Fruit fly (Drosophila melanogaster) whole organism, embryonic: ENCODE measurements around the gene HP1b.

Source experiments
- Antp ChIP-seq: fragments of 200-800 bp; sonication (Bioruptor generic); optimal IDR thresholded peaks from 3 replicates; lab custom pipeline; 2016; ENCODE audit warnings: missing biosample characterization, missing genetic modification characterization
- Blimp-1 ChIP-seq: fragments of 200-800 bp; sonication (Bioruptor generic); optimal IDR thresholded peaks from 3 replicates; lab custom pipeline; 2018; ENCODE audit warnings: missing biosample characterization, missing genetic modification characterization, mild to moderate bottlenecking, moderate library complexity, missing genetic modification reagents
- CG10147 ChIP-seq: fragments of 200-800 bp; sonication (Bioruptor generic); optimal IDR thresholded peaks from 2 replicates; lab custom pipeline; 2019; ENCODE audit warnings: missing biosample characterization, mild to moderate bottlenecking, missing genetic modification characterization, moderate library complexity
- CG10209 ChIP-seq: fragments of 200-800 bp; sonication (Bioruptor generic); optimal IDR thresholded peaks from 3 replicates; lab custom pipeline; 2017; ENCODE audit warnings: missing biosample characterization, mild to moderate bottlenecking, missing genetic modification characterization, missing genetic modification reagents
- CG10267 ChIP-seq: fragments of 200-800 bp; sonication (Bioruptor generic); optimal IDR thresholded peaks from 2 replicates; lab custom pipeline; 2018; ENCODE audit warnings: missing biosample characterization, mild to moderate bottlenecking, missing genetic modification characterization, moderate library complexity
- CG10654 ChIP-seq: fragments of 200-800 bp; sonication (Bioruptor generic); optimal IDR thresholded peaks from 2 replicates; lab custom pipeline; 2016; ENCODE audit warnings: missing biosample characterization, missing genetic modification characterization
- CG12155 ChIP-seq: fragments of 200-800 bp; sonication (Bioruptor generic); optimal IDR thresholded peaks from 3 replicates; lab custom pipeline; 2016; ENCODE audit warnings: missing biosample characterization, missing genetic modification characterization
- CG12659 ChIP-seq: fragments of 200-800 bp; sonication (Bioruptor generic); optimal IDR thresholded peaks from 3 replicates; lab custom pipeline; 2017; ENCODE audit warnings: mild to moderate bottlenecking, missing biosample characterization, missing genetic modification reagents, missing genetic modification characterization
- CG12769 ChIP-seq: fragments of 200-800 bp; sonication (Bioruptor generic); optimal IDR thresholded peaks from 2 replicates; lab custom pipeline; 2019; ENCODE audit warnings: missing biosample characterization, mild to moderate bottlenecking, missing genetic modification characterization, moderate library complexity
- CG14860 ChIP-seq: fragments of 200-800 bp; sonication (Bioruptor generic); IDR thresholded peaks from 3 replicates; pipeline ENCODE4 v1.3.6; 2022; ENCODE audit warnings: missing biosample characterization, missing genetic modification characterization; ENCODE audit not compliant: partially characterized antibody
- CG15696 ChIP-seq: fragments of 200-800 bp; sonication (Bioruptor generic); optimal IDR thresholded peaks from 2 replicates; lab custom pipeline; 2019; ENCODE audit warnings: missing biosample characterization, mild to moderate bottlenecking, missing genetic modification characterization, moderate library complexity
- CG17385 ChIP-seq: fragments of 200-800 bp; sonication (Bioruptor generic); optimal IDR thresholded peaks from 3 replicates; lab custom pipeline; 2018; ENCODE audit warnings: missing biosample characterization, mild to moderate bottlenecking, missing genetic modification characterization
- CG17912 ChIP-seq: fragments of 200-800 bp; sonication (Bioruptor generic); optimal IDR thresholded peaks from 2 replicates; lab custom pipeline; 2018; ENCODE audit warnings: missing biosample characterization, mild to moderate bottlenecking, missing genetic modification characterization
- CG18764 ChIP-seq: fragments of 200-800 bp; sonication (Bioruptor generic); optimal IDR thresholded peaks from 3 replicates; lab custom pipeline; 2016; ENCODE audit warnings: missing biosample characterization, missing genetic modification characterization
- CG30403 ChIP-seq: fragments of 200-800 bp; sonication (Bioruptor generic); optimal IDR thresholded peaks from 3 replicates; lab custom pipeline; 2016; ENCODE audit warnings: missing biosample characterization, missing genetic modification characterization
- CG31365 ChIP-seq: fragments of 200-800 bp; sonication (Bioruptor generic); optimal IDR thresholded peaks from 2 replicates; lab custom pipeline; 2018; ENCODE audit warnings: missing biosample characterization, mild to moderate bottlenecking, missing genetic modification characterization
- CG4360 ChIP-seq: fragments of 200-800 bp; sonication (Bioruptor generic); IDR thresholded peaks from 2 replicates; pipeline ENCODE4 v1.3.6; 2022; ENCODE audit warnings: missing biosample characterization, missing genetic modification characterization
- CG7357 ChIP-seq: fragments of 200-800 bp; sonication (Bioruptor generic); IDR thresholded peaks from 3 replicates; pipeline ENCODE4 v1.3.6; 2022; ENCODE audit warnings: missing biosample characterization, missing genetic modification characterization
- CG7745 ChIP-seq: fragments of 200-800 bp; sonication (Bioruptor generic); optimal IDR thresholded peaks from 2 replicates; lab custom pipeline; 2018; ENCODE audit warnings: missing biosample characterization, mild to moderate bottlenecking, missing genetic modification characterization, moderate library complexity
- CG8388 ChIP-seq: fragments of 200-800 bp; sonication (Bioruptor generic); optimal IDR thresholded peaks from 2 replicates; lab custom pipeline; 2019; ENCODE audit warnings: missing biosample characterization, mild to moderate bottlenecking, missing genetic modification characterization, moderate library complexity
- Camta ChIP-seq: fragments of 200-800 bp; sonication (Bioruptor generic); optimal IDR thresholded peaks from 2 replicates; lab custom pipeline; 2016; ENCODE audit warnings: missing biosample characterization, missing genetic modification characterization
- Chrac-16 ChIP-seq: fragments of 200-800 bp; sonication (Bioruptor generic); optimal IDR thresholded peaks from 3 replicates; lab custom pipeline; 2016; ENCODE audit warnings: missing biosample characterization, missing genetic modification characterization
- Dll ChIP-seq: fragments of 200-800 bp; sonication (Bioruptor generic); IDR thresholded peaks from 4 replicates; pipeline ENCODE4 v1.3.6; 2022; ENCODE audit warnings: missing biosample characterization, missing genetic modification characterization; ENCODE audit not compliant: partially characterized antibody
- GATAe ChIP-seq: fragments of 200-800 bp; sonication (Bioruptor generic); conservative IDR thresholded peaks from 2 replicates; pipeline ENCODE4 v1.3.6; 2022; ENCODE audit warnings: missing biosample characterization, missing genetic modification characterization
- HLHmδ ChIP-seq: fragments of 200-800 bp; sonication (Bioruptor generic); optimal IDR thresholded peaks from 2 replicates; lab custom pipeline; 2018; ENCODE audit warnings: missing biosample characterization, mild to moderate bottlenecking, missing genetic modification characterization, moderate library complexity
- Mad ChIP-seq: fragments of 200-800 bp; sonication (Bioruptor generic); optimal IDR thresholded peaks from 2 replicates; lab custom pipeline; 2016; ENCODE audit warnings: missing biosample characterization, missing genetic modification characterization
- Oli ChIP-seq: fragments of 200-800 bp; sonication (Bioruptor generic); optimal IDR thresholded peaks from 2 replicates; lab custom pipeline; 2018; ENCODE audit warnings: missing biosample characterization, mild to moderate bottlenecking, missing genetic modification characterization, moderate library complexity
- Pdp1 ChIP-seq, 2 experiments: fragments of 200-800 bp; sonication (Bioruptor generic); optimal IDR thresholded peaks; 3 replicates each; lab custom pipeline; 2016; ENCODE audit warnings: missing biosample characterization in 2 of 2, missing genetic modification characterization in 2 of 2, mild to moderate bottlenecking in 1 of 2, moderate library complexity in 1 of 2
- Scr ChIP-seq: fragments of 200-800 bp; sonication (Bioruptor generic); IDR thresholded peaks from 2 replicates; pipeline ENCODE4 v1.3.6; 2022; ENCODE audit warnings: missing biosample characterization, missing genetic modification characterization; ENCODE audit not compliant: partially characterized antibody
- Spps ChIP-seq: fragments of 200-800 bp; sonication (Bioruptor generic); optimal IDR thresholded peaks from 2 replicates; lab custom pipeline; 2018; ENCODE audit warnings: missing biosample characterization, mild to moderate bottlenecking, missing genetic modification characterization
- Trl ChIP-seq, 3 experiments: fragments of >200 bp in 2 of 3; fragments of 200-800 bp in 1 of 3; sonication (Bioruptor generic) in 1 of 3; optimal IDR thresholded peaks; 2 replicates in 1 of 3; 3 replicates in 2 of 3; lab custom pipeline; 2016 to 2017; ENCODE audit warnings: missing biosample characterization in 1 of 3, missing genetic modification characterization in 1 of 3
- Vsx1 ChIP-seq: fragments of 200-800 bp; sonication (Bioruptor generic); optimal IDR thresholded peaks from 2 replicates; lab custom pipeline; 2017; ENCODE audit warnings: missing biosample characterization, mild to moderate bottlenecking, missing genetic modification characterization, missing genetic modification reagents
- ap ChIP-seq: fragments of 200-800 bp; sonication (Bioruptor generic); IDR thresholded peaks from 2 replicates; pipeline ENCODE4 v1.3.6; 2022; ENCODE audit warnings: missing biosample characterization, missing genetic modification characterization
- ara ChIP-seq: fragments of 200-800 bp; sonication (Bioruptor generic); IDR thresholded peaks from 2 replicates; pipeline ENCODE4 v1.3.6; 2022; ENCODE audit warnings: missing biosample characterization, missing genetic modification characterization
- br ChIP-seq: fragments of >200 bp; optimal IDR thresholded peaks from 2 replicates; lab custom pipeline; 2017
- caup ChIP-seq: fragments of 200-800 bp; sonication (Bioruptor generic); optimal IDR thresholded peaks from 3 replicates; lab custom pipeline; 2017; ENCODE audit warnings: missing biosample characterization, mild to moderate bottlenecking, missing genetic modification characterization, moderate library complexity; ENCODE audit not compliant: severe bottlenecking
- cg ChIP-seq: fragments of 200-800 bp; sonication (Bioruptor generic); optimal IDR thresholded peaks from 3 replicates; lab custom pipeline; 2019; ENCODE audit warnings: missing biosample characterization, mild to moderate bottlenecking, missing genetic modification characterization, moderate library complexity
- crol ChIP-seq: fragments of 200-800 bp; sonication (Bioruptor generic); IDR thresholded peaks from 2 replicates; pipeline ENCODE4 v1.3.6; 2022; ENCODE audit warnings: missing biosample characterization, missing genetic modification characterization
- dm ChIP-seq: fragments of 200-800 bp; sonication (Bioruptor generic); optimal IDR thresholded peaks from 3 replicates; lab custom pipeline; 2016; ENCODE audit warnings: missing biosample characterization, missing genetic modification characterization
- gcm2 ChIP-seq: fragments of 200-800 bp; sonication (Bioruptor generic); optimal IDR thresholded peaks from 2 replicates; lab custom pipeline; 2016; ENCODE audit warnings: missing biosample characterization, missing genetic modification characterization
- gt ChIP-seq: fragments of 200-800 bp; sonication (Bioruptor generic); IDR thresholded peaks from 2 replicates; pipeline ENCODE4 v1.3.6; 2022; ENCODE audit warnings: missing biosample characterization, missing genetic modification characterization
- hkb ChIP-seq, 2 experiments: fragments of 200-800 bp in 1 of 2; fragments of >200 bp in 1 of 2; sonication (Bioruptor generic) in 1 of 2; IDR thresholded peaks in 1 of 2; optimal IDR thresholded peaks in 1 of 2; 2 replicates each; pipeline versions ENCODE4 v1.3.6 to Lab custom; 2017 to 2022; ENCODE audit warnings: missing biosample characterization in 1 of 2, missing genetic modification characterization in 1 of 2
- ind ChIP-seq: fragments of 200-800 bp; sonication (Bioruptor generic); optimal IDR thresholded peaks from 3 replicates; lab custom pipeline; 2016; ENCODE audit warnings: missing biosample characterization, missing genetic modification characterization
- kah ChIP-seq: fragments of 200-800 bp; sonication (Bioruptor generic); optimal IDR thresholded peaks from 2 replicates; lab custom pipeline; 2018; ENCODE audit warnings: missing biosample characterization, mild to moderate bottlenecking, missing genetic modification characterization
- maf-S ChIP-seq: fragments of 200-800 bp; sonication (Bioruptor generic); optimal IDR thresholded peaks from 2 replicates; lab custom pipeline; 2016; ENCODE audit warnings: missing biosample characterization, missing genetic modification characterization
- unc-4 ChIP-seq: fragments of 200-800 bp; sonication (Bioruptor generic); IDR thresholded peaks from 2 replicates; pipeline ENCODE4 v1.3.6; 2022; ENCODE audit warnings: missing biosample characterization, missing genetic modification characterization; ENCODE audit not compliant: partially characterized antibody
- vfl ChIP-seq: fragments of 200-800 bp; sonication (Bioruptor generic); optimal IDR thresholded peaks from 2 replicates; lab custom pipeline; 2016; ENCODE audit warnings: missing biosample characterization, missing genetic modification characterization

HP1b gene

dm6 chrX:9048385-9048750, 32.5 kb upstream of the HP1b start (continued):
- TF ChIP-seq unc-4 (no peak), vfl (GFP tag; lab: Kevin White, UChicago) (no peak), Pdp1 (GFP tag; optimal IDR thresholded peaks at IDR 0.05; lab: Kevin White, UChicago) (peak in 1 of 2 experiments; percentile 16), HLHmδ (no peak), GATAe (GFP tag; lab: Robert Waterston, UW) (no peak), CG15696 (tag; lab: Kevin White, UChicago) (peak; percentile 22), Camta (GFP tag; lab: Kevin White, UChicago) (no peak)

DNA sequence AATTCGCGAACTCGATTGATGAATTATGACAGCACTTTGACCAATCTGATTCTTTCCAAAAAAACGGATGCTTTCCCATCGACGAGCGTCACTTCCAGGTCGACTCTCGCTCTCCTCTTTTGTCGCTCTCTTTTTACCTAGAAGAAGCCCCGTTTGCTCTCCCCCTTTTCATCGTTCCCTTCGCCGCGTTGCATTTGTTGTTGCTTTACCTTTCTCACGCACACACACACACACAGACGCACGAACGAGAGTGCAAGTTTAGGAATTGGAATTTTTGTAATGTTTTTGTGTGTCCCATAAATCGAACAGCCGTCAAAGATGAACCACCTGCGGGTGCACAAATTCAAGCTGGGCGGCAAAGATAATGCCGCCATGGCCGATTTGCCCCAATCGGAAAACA, 31.9 kb upstream of the HP1b start:
- TF ChIP-seq CG30403 (GFP tag; lab: Kevin White, UChicago): no peak
- TF ChIP-seq cg (GFP tag; lab: Kevin White, UChicago): peak; percentile 32
- TF ChIP-seq caup (GFP tag; lab: Kevin White, UChicago): no peak
- TF ChIP-seq Trl (optimal IDR thresholded peaks at IDR 0.05; lab: Kevin White, UChicago): peak; percentile 6 to 53
- TF ChIP-seq Trl (GFP tag; optimal IDR thresholded peaks at IDR 0.05; lab: Kevin White, UChicago): no peak
- peak; percentile 69 for TF ChIP-seq CG4360 (GFP tag; lab: Robert Waterston, UW)
- TF ChIP-seq crol: peak; percentile 42
- peak; percentile 31 for TF ChIP-seq kah
- TF ChIP-seq Blimp-1: peak; percentile 69

DNA sequence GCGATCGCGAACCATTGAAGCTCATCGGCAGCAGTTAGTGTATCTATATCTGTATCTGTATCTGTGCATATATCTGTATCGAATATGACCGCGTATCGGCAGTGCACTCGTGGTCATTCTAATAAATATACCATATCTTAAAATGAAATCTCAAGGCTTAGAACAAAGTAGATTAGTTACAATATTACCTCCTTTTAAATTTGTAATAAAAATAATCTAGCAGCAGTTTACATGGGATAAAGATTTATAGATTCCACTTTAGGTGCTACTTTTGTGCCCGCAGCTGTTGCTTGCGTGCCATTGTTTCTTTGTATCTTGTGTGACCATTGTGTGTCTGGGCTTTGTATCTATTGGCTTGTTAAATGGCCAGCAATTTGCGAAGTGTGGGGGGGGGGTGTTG, 20.8 kb upstream of the HP1b start:
- TF ChIP-seq GATAe (GFP tag; lab: Robert Waterston, UW) (no peak), ara (GFP tag; lab: Robert Waterston, UW) (peak; percentile 34; the same call in 1 of the 2 replicates), CG18764 (GFP tag; lab: Kevin White, UChicago) (peak; percentile 9), ap (peak; percentile 68), Vsx1 (GFP tag; lab: Kevin White, UChicago) (peak; percentile 62), CG12659 (GFP tag; lab: Kevin White, UChicago) (peak; percentile 70), gt (GFP tag; lab: Robert Waterston, UW) (no peak), Chrac-16 (GFP tag; lab: Kevin White, UChicago) (peak; percentile 14), CG8388 (peak; percentile 75), CG17385 (GFP tag; lab: Kevin White, UChicago) (peak; percentile 80), CG10209 (GFP tag; lab: Kevin White, UChicago) (peak; percentile 68), Spps (tag; lab: Kevin White, UChicago) (peak; percentile 11), CG14860 (GFP tag; lab: Robert Waterston, UW) (no peak), CG12769 (tag; lab: Kevin White, UChicago) (peak; percentile 88), maf-S (peak; percentile 21), CG31365 (tag; lab: Kevin White, UChicago) (peak; percentile 28), CG10147 (peak; percentile 67), CG10267 (tag; lab: Kevin White, UChicago) (peak; percentile 66), Mad (GFP tag; lab: Kevin White, UChicago) (peak; percentile 6), CG12155 (GFP tag; lab: Kevin White, UChicago) (peak; percentile 26), Scr (GFP tag; lab: Robert Waterston, UW) (no peak), Antp (GFP tag; lab: Kevin White, UChicago) (peak; percentile 1), Oli (tag; lab: Kevin White, UChicago) (peak; percentile 85), CG17912 (GFP tag; lab: Kevin White, UChicago) (no peak), dm (peak; percentile 23), Dll (GFP tag; lab: Robert Waterston, UW) (no peak), br (lab: Kevin White, UChicago) (no peak), hkb (optimal IDR thresholded peaks at IDR 0.05; lab: Kevin White, UChicago) (no peak), hkb (GFP tag; IDR thresholded peaks at IDR 0.05; lab: Robert Waterston, UW) (peak; percentile 87), CG10654 (GFP tag; lab: Kevin White, UChicago) (peak; percentile 58), gcm2 (GFP tag; lab: Kevin White, UChicago) (peak; percentile 22), ind (peak; percentile 61), CG7357 (0 out of 3 replicates have a peak, but pooled peaks have one; percentile 41), CG7745 (tag; lab: Kevin White, UChicago) (no peak)
